Fruit fly (Drosophila melanogaster) whole organism, prepupa: ENCODE measurements around the gene Prosalpha2.
A peak's percentile ranks its signal among the peaks of the same experiment; 100 is the strongest.

Experiments used
- Blimp-1 ChIP-seq: fragments of 200-800 bp; sonication (Bioruptor generic); optimal IDR thresholded peaks from 3 replicates; lab custom pipeline; 2017; ENCODE audit warnings: missing biosample characterization, missing genetic modification characterization, mild to moderate bottlenecking, moderate library complexity, missing genetic modification reagents
- CG10631 ChIP-seq: fragments of 200-800 bp; sonication (Bioruptor generic); optimal IDR thresholded peaks from 2 replicates; lab custom pipeline; 2016; ENCODE audit warnings: missing biosample characterization, missing genetic modification characterization
- CG11294 ChIP-seq: fragments of 200-800 bp; sonication (Bioruptor generic); IDR thresholded peaks from 2 replicates; pipeline ENCODE4 v1.3.6; 2022; ENCODE audit warnings: missing biosample characterization, missing genetic modification characterization
- CG11762 ChIP-seq: fragments of 200-800 bp; sonication (Bioruptor generic); optimal IDR thresholded peaks from 3 replicates; lab custom pipeline; 2016; ENCODE audit warnings: missing biosample characterization, missing genetic modification characterization; ENCODE audit not compliant: insufficient read depth
- CG15336 ChIP-seq: fragments of 200-800 bp; sonication (Bioruptor generic); IDR thresholded peaks from 2 replicates; pipeline ENCODE4 v1.3.6; 2022; ENCODE audit warnings: missing biosample characterization, missing genetic modification characterization
- CG1621 ChIP-seq: fragments of 200-800 bp; sonication (Bioruptor generic); optimal IDR thresholded peaks from 3 replicates; lab custom pipeline; 2018; ENCODE audit warnings: missing biosample characterization, mild to moderate bottlenecking, missing genetic modification characterization
- CG3032 ChIP-seq: fragments of 200-800 bp; optimal IDR thresholded peaks from 2 replicates; lab custom pipeline; 2019; ENCODE audit warnings: missing biosample characterization, mild to moderate bottlenecking, missing genetic modification characterization, moderate library complexity
- CG31627 ChIP-seq: fragments of 200-800 bp; sonication (Bioruptor generic); optimal IDR thresholded peaks from 3 replicates; lab custom pipeline; 2016; ENCODE audit warnings: missing biosample characterization, missing genetic modification characterization
- CG34406 ChIP-seq: fragments of 200-800 bp; sonication (Bioruptor generic); optimal IDR thresholded peaks from 3 replicates; lab custom pipeline; 2016; ENCODE audit warnings: missing biosample characterization, missing genetic modification characterization
- CG3919 ChIP-seq: fragments of 200-800 bp; sonication (Bioruptor generic); optimal IDR thresholded peaks from 3 replicates; lab custom pipeline; 2016; ENCODE audit warnings: missing biosample characterization, missing genetic modification characterization
- CG6163 ChIP-seq: fragments of 200-800 bp; sonication (Bioruptor generic); IDR thresholded peaks from 3 replicates; pipeline ENCODE4 v1.3.6; 2022; ENCODE audit warnings: missing biosample characterization, missing genetic modification characterization
- CG6276 ChIP-seq: fragments of 200-800 bp; sonication (Bioruptor generic); optimal IDR thresholded peaks from 2 replicates; lab custom pipeline; 2017; ENCODE audit warnings: missing biosample characterization, mild to moderate bottlenecking, missing genetic modification characterization
- CG6792 ChIP-seq: fragments of 200-800 bp; sonication (Bioruptor generic); optimal IDR thresholded peaks from 3 replicates; lab custom pipeline; 2016; ENCODE audit warnings: missing biosample characterization, missing genetic modification characterization
- CG6808 ChIP-seq: fragments of 200-800 bp; sonication (Bioruptor generic); optimal IDR thresholded peaks from 3 replicates; lab custom pipeline; 2017; ENCODE audit warnings: missing biosample characterization, missing genetic modification characterization, mild to moderate bottlenecking, moderate library complexity, missing genetic modification reagents
- CG6854 ChIP-seq: fragments of 200-800 bp; sonication (Bioruptor generic); optimal IDR thresholded peaks from 2 replicates; lab custom pipeline; 2017; ENCODE audit warnings: missing biosample characterization, mild to moderate bottlenecking, missing genetic modification characterization
- CG7368 ChIP-seq: fragments of 200-800 bp; sonication (Bioruptor generic); optimal IDR thresholded peaks from 3 replicates; lab custom pipeline; 2016; ENCODE audit warnings: missing biosample characterization, missing genetic modification characterization
- CG8119 ChIP-seq: fragments of 200-800 bp; sonication (Bioruptor generic); IDR thresholded peaks from 3 replicates; pipeline ENCODE4 v1.3.6; 2022; ENCODE audit warnings: missing biosample characterization, missing genetic modification characterization
- CG8319 ChIP-seq: fragments of 200-800 bp; sonication (Bioruptor generic); optimal IDR thresholded peaks from 3 replicates; lab custom pipeline; 2016; ENCODE audit warnings: missing biosample characterization, missing genetic modification characterization
- CG8632 ChIP-seq: fragments of 200-800 bp; sonication (Bioruptor generic); optimal IDR thresholded peaks from 3 replicates; lab custom pipeline; 2016; ENCODE audit warnings: missing biosample characterization, missing genetic modification characterization
- CG9139 ChIP-seq: fragments of 200-800 bp; sonication (Bioruptor generic); optimal IDR thresholded peaks from 3 replicates; lab custom pipeline; 2017; ENCODE audit warnings: missing biosample characterization, mild to moderate bottlenecking, missing genetic modification characterization
- Eip78C ChIP-seq: fragments of 200-800 bp; sonication (Bioruptor generic); peaks from one replicate; lab custom pipeline; 2016; ENCODE audit warnings: missing biosample characterization, missing genetic modification characterization
- Eip93F ChIP-seq: fragments of 200-800 bp; sonication (Bioruptor generic); optimal IDR thresholded peaks from 2 replicates; lab custom pipeline; 2016; ENCODE audit warnings: missing biosample characterization, mild to moderate bottlenecking, missing genetic modification characterization
- Ets21C ChIP-seq: fragments of 200-800 bp; sonication (Bioruptor generic); optimal IDR thresholded peaks from 3 replicates; lab custom pipeline; 2016; ENCODE audit warnings: missing biosample characterization, missing genetic modification characterization
- Ets96B ChIP-seq: fragments of 200-800 bp; optimal IDR thresholded peaks from 2 replicates; lab custom pipeline; 2019; ENCODE audit warnings: missing biosample characterization, mild to moderate bottlenecking, missing genetic modification characterization, moderate library complexity
- Gug ChIP-seq: fragments of 200-800 bp; sonication (Bioruptor generic); IDR thresholded peaks from 2 replicates; pipeline ENCODE4 v1.3.6; 2022; ENCODE audit warnings: missing biosample characterization, missing genetic modification characterization
- Hr38 ChIP-seq: sonication (Bioruptor generic); optimal IDR thresholded peaks from 2 replicates; lab custom pipeline; 2016; ENCODE audit warnings: missing biosample characterization, missing genetic modification characterization
- Met ChIP-seq: fragments of 200-800 bp; sonication (Bioruptor generic); optimal IDR thresholded peaks from 3 replicates; lab custom pipeline; 2016; ENCODE audit warnings: missing biosample characterization, missing genetic modification characterization
- OdsH ChIP-seq: fragments of 200-800 bp; sonication (Bioruptor generic); optimal IDR thresholded peaks from 3 replicates; lab custom pipeline; 2016; ENCODE audit warnings: missing biosample characterization, missing genetic modification characterization
- Smox ChIP-seq: fragments of 200-800 bp; sonication (Bioruptor generic); optimal IDR thresholded peaks from 3 replicates; lab custom pipeline; 2016; ENCODE audit warnings: missing biosample characterization, missing genetic modification characterization
- Sox102F ChIP-seq: fragments of 200-800 bp; sonication (Bioruptor generic); optimal IDR thresholded peaks from 2 replicates; lab custom pipeline; 2016; ENCODE audit warnings: missing biosample characterization, mild to moderate bottlenecking, missing genetic modification characterization
- Sox14 ChIP-seq: fragments of 200-800 bp; sonication (Bioruptor generic); optimal IDR thresholded peaks from 3 replicates; lab custom pipeline; 2016; ENCODE audit warnings: missing biosample characterization, missing genetic modification characterization
- Sox15 ChIP-seq: fragments of 200-800 bp; sonication (Bioruptor generic); optimal IDR thresholded peaks from 3 replicates; lab custom pipeline; 2016; ENCODE audit warnings: missing biosample characterization, missing genetic modification characterization
- achi ChIP-seq: fragments of 200-800 bp; sonication (Bioruptor generic); optimal IDR thresholded peaks from 3 replicates; lab custom pipeline; 2016; ENCODE audit warnings: missing biosample characterization, missing genetic modification characterization
- acj6 ChIP-seq: fragments of 200-800 bp; sonication (Bioruptor generic); optimal IDR thresholded peaks from 3 replicates; lab custom pipeline; 2016; ENCODE audit warnings: missing biosample characterization, missing genetic modification characterization
- cyc ChIP-seq: fragments of 200-800 bp; sonication (Bioruptor generic); optimal IDR thresholded peaks from 3 replicates; lab custom pipeline; 2016; ENCODE audit warnings: missing biosample characterization, missing genetic modification characterization
- dac ChIP-seq: fragments of 200-800 bp; sonication (Bioruptor generic); optimal IDR thresholded peaks from 2 replicates; lab custom pipeline; 2017; ENCODE audit warnings: missing biosample characterization, mild to moderate bottlenecking, missing genetic modification characterization
- esn ChIP-seq: fragments of 200-800 bp; sonication (Bioruptor generic); optimal IDR thresholded peaks from 2 replicates; lab custom pipeline; 2016; ENCODE audit warnings: missing biosample characterization, mild to moderate bottlenecking, missing genetic modification characterization, moderate library complexity
- fd85E ChIP-seq: fragments of 200-800 bp; sonication (Bioruptor generic); optimal IDR thresholded peaks from 3 replicates; lab custom pipeline; 2016; ENCODE audit warnings: missing biosample characterization, missing genetic modification characterization
- fkh ChIP-seq: fragments of 200-800 bp; sonication (Bioruptor generic); optimal IDR thresholded peaks from 3 replicates; lab custom pipeline; 2017; ENCODE audit warnings: missing biosample characterization, mild to moderate bottlenecking, missing genetic modification characterization, moderate library complexity
- lz ChIP-seq: fragments of 200-800 bp; sonication (Bioruptor generic); optimal IDR thresholded peaks from 3 replicates; lab custom pipeline; 2016; ENCODE audit warnings: missing biosample characterization, missing genetic modification characterization
- net ChIP-seq: fragments of 200-800 bp; sonication (Bioruptor generic); optimal IDR thresholded peaks from 3 replicates; lab custom pipeline; 2016; ENCODE audit warnings: missing biosample characterization, missing genetic modification characterization
- salr ChIP-seq, 2 experiments: fragments of 200-800 bp; sonication (Bioruptor generic); optimal IDR thresholded peaks; 3 replicates each; lab custom pipeline; 2016 to 2018; ENCODE audit warnings: missing biosample characterization in 2 of 2, missing genetic modification characterization in 2 of 2, mild to moderate bottlenecking in 1 of 2
- spab ChIP-seq: fragments of 200-800 bp; sonication (Bioruptor generic); optimal IDR thresholded peaks from 2 replicates; lab custom pipeline; 2017; ENCODE audit warnings: missing biosample characterization, mild to moderate bottlenecking, missing genetic modification characterization, missing genetic modification reagents
- ss ChIP-seq, 2 experiments: fragments of 200-800 bp; sonication (Bioruptor generic); optimal IDR thresholded peaks; 2 replicates in 1 of 2; 3 replicates in 1 of 2; lab custom pipeline; 2017 to 2018; ENCODE audit warnings: mild to moderate bottlenecking in 2 of 2, missing biosample characterization in 2 of 2, missing genetic modification characterization in 2 of 2, moderate library complexity in 1 of 2
- vri ChIP-seq: fragments of 200-800 bp; sonication (Bioruptor generic); optimal IDR thresholded peaks from 3 replicates; lab custom pipeline; 2016; ENCODE audit warnings: missing biosample characterization, mild to moderate bottlenecking, missing genetic modification characterization

Gene Prosalpha2

DNA sequence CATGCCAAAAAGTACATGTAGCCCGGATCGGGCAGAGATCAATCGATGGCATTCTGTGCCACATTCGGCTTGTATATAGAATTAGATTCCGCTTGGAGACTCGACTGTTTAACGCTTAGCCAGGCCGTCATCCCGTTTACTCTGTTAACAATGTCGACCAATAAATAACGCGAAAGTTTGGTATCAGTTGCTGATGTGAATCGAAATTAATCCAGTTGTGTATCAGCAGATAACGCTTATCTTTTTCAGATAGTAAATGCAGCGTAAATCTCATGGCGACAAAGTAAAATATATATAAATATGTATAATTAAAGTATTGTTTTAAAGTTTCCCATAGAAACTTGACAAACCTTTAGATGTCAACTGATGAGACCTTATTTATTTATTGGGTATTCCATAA, 19.7 kb upstream of the Prosalpha2 start:
- TF ChIP-seq cyc (GFP tag; lab: Kevin White, UChicago) (no peak), lz (GFP tag; lab: Kevin White, UChicago) (no peak), CG8632 (GFP tag; lab: Kevin White, UChicago) (no peak), CG6792 (GFP tag; lab: Kevin White, UChicago) (no peak), vri (GFP tag; lab: Kevin White, UChicago) (no peak), CG6276 (no peak), fd85E (GFP tag; lab: Kevin White, UChicago) (no peak), CG6808 (no peak), CG8119 (GFP tag; lab: Robert Waterston, UW) (no peak), acj6 (GFP tag; lab: Kevin White, UChicago) (no peak), Gug (GFP tag; lab: Robert Waterston, UW) (no peak), CG11294 (GFP tag; lab: Robert Waterston, UW) (no peak), Smox (GFP tag; lab: Kevin White, UChicago) (no peak)

DNA sequence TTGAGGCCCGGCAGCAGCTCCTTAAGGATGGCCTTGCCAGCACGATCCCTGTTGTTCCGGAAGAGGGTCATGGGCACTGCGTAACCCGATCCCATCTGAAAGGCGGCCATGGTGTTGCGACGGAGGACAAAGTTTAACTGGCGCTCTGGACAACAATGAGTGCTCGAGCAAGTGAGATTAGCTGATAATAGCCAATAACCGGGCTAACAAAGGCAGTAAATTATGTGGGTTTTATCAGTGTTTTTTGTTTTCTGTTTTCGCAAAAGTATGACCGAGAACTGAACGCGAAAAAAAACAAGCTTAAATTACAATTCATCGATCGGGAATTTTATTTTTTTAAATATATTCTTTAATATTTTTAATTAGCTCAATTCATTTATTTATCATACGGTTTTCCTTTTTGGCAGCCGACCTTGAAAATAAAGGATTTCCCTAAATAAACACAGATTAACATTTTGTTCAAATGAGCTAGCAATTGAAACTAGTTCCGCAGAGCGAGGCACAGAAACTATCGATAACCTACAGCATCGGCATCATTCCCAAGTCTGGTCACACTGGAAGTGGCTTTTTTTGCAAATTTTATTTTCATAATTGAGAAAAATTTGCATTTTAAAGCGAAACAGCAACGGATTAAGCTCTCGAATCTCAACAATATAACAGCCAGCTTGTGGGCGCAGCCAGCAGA, 17.7 kb upstream of the Prosalpha2 start, which contains the start of the genes Dip-C and pps:
Dip-C (minus strand) TSS at position 486 of the 685 bp plus-strand sequence.
pps (plus strand) TSS at position 555 of the 685 bp plus-strand sequence.
- TF ChIP-seq CG15336 (no peak), Ets96B (tag; lab: Kevin White, UChicago) (no peak), CG34406 (GFP tag; lab: Kevin White, UChicago) (no peak), esn (GFP tag; lab: Kevin White, UChicago) (peak; percentile 32), spab (GFP tag; lab: Kevin White, UChicago) (no peak), CG3919 (no peak), lz (GFP tag; lab: Kevin White, UChicago) (no peak), salr (GFP tag; optimal IDR thresholded peaks at IDR 0.05; lab: Kevin White, UChicago) (no peak), Sox102F (GFP tag; lab: Kevin White, UChicago) (no peak), CG8319 (no peak), CG1621 (tag; lab: Kevin White, UChicago) (no peak), dac (GFP tag; lab: Kevin White, UChicago) (no peak), Met (GFP tag; lab: Kevin White, UChicago) (no peak), CG10631 (GFP tag; lab: Kevin White, UChicago) (no peak), CG31627 (no peak), CG7368 (GFP tag; lab: Kevin White, UChicago) (no peak), achi (GFP tag; lab: Kevin White, UChicago) (no peak), CG3032 (tag; lab: Kevin White, UChicago) (peak; percentile 10), CG6854 (GFP tag; lab: Kevin White, UChicago) (peak; percentile 51), Sox14 (peak; percentile 63), CG6276 (no peak)

DNA sequence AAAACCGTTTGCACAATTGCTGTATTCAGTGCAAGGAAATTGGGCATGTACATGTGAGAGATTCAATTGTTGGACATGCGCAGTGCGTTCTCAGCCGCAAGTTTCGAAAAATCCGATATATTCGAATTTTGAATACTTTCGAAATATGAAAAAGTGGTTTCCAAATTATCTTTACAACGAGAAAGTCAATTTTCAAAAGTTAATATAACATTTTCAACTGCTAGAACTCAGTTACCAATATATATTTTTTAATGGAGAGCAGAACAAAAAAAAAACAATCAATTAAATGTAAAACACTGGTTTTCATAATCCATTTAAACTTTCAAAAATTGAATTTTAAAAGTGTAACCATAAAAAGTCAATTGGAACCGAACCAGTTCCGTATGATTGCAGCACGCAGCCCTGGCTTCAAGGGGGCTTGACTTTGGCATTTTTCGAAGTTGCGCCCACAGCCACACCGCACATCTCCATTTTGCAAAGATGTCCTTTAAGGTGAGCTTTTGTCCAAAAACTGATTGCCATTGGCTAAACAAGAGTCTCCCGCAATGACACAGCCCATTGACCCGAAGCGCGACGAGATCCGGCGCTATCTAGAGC, 8.6 kb upstream of the Prosalpha2 start, which contains the start of the genes Scgbeta and CG17202:
Scgbeta (minus strand) TSS at position 51 of the 597 bp plus-strand sequence.
CG17202 (plus strand) TSS at position 390 of the 597 bp plus-strand sequence.
- TF ChIP-seq CG9139 (no peak), esn (GFP tag; lab: Kevin White, UChicago) (peak; percentile 28), CG8632 (GFP tag; lab: Kevin White, UChicago) (no peak)

DNA sequence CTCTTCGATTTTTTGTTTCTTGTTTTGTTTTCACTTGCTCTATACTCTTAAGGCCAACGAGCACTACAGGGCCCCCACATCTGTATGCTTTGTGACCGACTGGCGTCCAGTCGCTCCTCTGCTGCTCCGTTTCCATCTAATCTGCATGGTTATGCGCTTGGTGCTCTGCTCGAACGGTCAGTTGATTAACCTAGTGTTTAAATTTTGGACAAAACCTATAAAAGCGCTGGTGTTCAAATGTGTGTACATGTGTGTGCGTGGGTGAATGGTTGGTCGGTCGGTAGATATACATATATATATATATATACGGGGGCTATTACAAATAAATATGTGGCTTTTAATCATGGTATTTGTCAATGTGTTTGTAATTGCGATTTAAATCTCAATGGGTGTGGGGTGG, 7.1 kb upstream of the Prosalpha2 start:
- TF ChIP-seq CG3032 (tag; lab: Kevin White, UChicago) (no peak), Hr38 (GFP tag; lab: Kevin White, UChicago) (no peak), cyc (GFP tag; lab: Kevin White, UChicago) (no peak), Sox14 (no peak), Ets21C (GFP tag; lab: Kevin White, UChicago) (no peak), Sox102F (GFP tag; lab: Kevin White, UChicago) (no peak), Blimp-1 (GFP tag; lab: Kevin White, UChicago) (no peak), acj6 (GFP tag; lab: Kevin White, UChicago) (no peak), Eip93F (no peak), Smox (GFP tag; lab: Kevin White, UChicago) (no peak), fkh (no peak), CG11762 (GFP tag; lab: Kevin White, UChicago) (no peak), OdsH (GFP tag; lab: Kevin White, UChicago) (no peak), net (GFP tag; lab: Kevin White, UChicago) (no peak), CG6163 (no peak), Eip78C (no peak), Sox15 (GFP tag; lab: Kevin White, UChicago) (no peak), ss (GFP tag; optimal IDR thresholded peaks at IDR 0.05; lab: Kevin White, UChicago) (no peak)
